Fruit fly (Drosophila melanogaster) whole organism, embryonic: ENCODE measurements around the gene Cpr64Ab.

Source experiments
- C15 ChIP-seq: fragments of 200-800 bp; sonication (Bioruptor generic); IDR thresholded peaks from 3 replicates; pipeline ENCODE4 v1.3.6; 2022; ENCODE audit warnings: missing biosample characterization, missing genetic modification characterization
- CG12769 ChIP-seq: fragments of 200-800 bp; sonication (Bioruptor generic); optimal IDR thresholded peaks from 2 replicates; lab custom pipeline; 2019; ENCODE audit warnings: missing biosample characterization, mild to moderate bottlenecking, missing genetic modification characterization, moderate library complexity
- CG14441 ChIP-seq: fragments of 200-800 bp; sonication (Bioruptor generic); IDR thresholded peaks from 2 replicates; pipeline ENCODE4 v1.3.6; 2022; ENCODE audit warnings: missing biosample characterization, missing genetic modification characterization
- CG16863 ChIP-seq: fragments of 200-800 bp; sonication (Bioruptor generic); optimal IDR thresholded peaks from 3 replicates; lab custom pipeline; 2016; ENCODE audit warnings: missing biosample characterization, missing genetic modification characterization
- CG1832 ChIP-seq: fragments of 200-800 bp; sonication (Bioruptor generic); optimal IDR thresholded peaks from 2 replicates; lab custom pipeline; 2017; ENCODE audit warnings: missing biosample characterization, mild to moderate bottlenecking, missing genetic modification characterization, inconsistent platforms
- CG2199 ChIP-seq: fragments of 200-800 bp; sonication (Bioruptor generic); IDR thresholded peaks from 3 replicates; pipeline ENCODE4 v1.3.6; 2022; ENCODE audit warnings: missing biosample characterization, missing genetic modification characterization
- CG34376 ChIP-seq: fragments of 200-800 bp; sonication (Bioruptor generic); optimal IDR thresholded peaks from 2 replicates; lab custom pipeline; 2018; ENCODE audit warnings: missing biosample characterization, mild to moderate bottlenecking, missing genetic modification characterization
- CG5180 ChIP-seq: fragments of 200-800 bp; sonication (Bioruptor generic); optimal IDR thresholded peaks from 3 replicates; lab custom pipeline; 2017; ENCODE audit warnings: missing biosample characterization, missing genetic modification characterization, mild to moderate bottlenecking, moderate library complexity, missing genetic modification reagents
- CG6175 ChIP-seq: fragments of 200-800 bp; sonication (Bioruptor generic); IDR thresholded peaks from 3 replicates; pipeline ENCODE4 v1.3.6; 2022; ENCODE audit warnings: missing biosample characterization, missing genetic modification characterization
- CG6813 ChIP-seq: fragments of 200-800 bp; sonication (Bioruptor generic); optimal IDR thresholded peaks from 2 replicates; lab custom pipeline; 2017; ENCODE audit warnings: missing biosample characterization, missing genetic modification characterization, mild to moderate bottlenecking, moderate library complexity, missing genetic modification reagents
- CG7372 ChIP-seq: fragments of 200-800 bp; sonication (Bioruptor generic); IDR thresholded peaks from 2 replicates; pipeline ENCODE4 v1.3.6; 2022; ENCODE audit warnings: missing biosample characterization, missing genetic modification characterization
- CG9437 ChIP-seq: fragments of 200-800 bp; sonication (Bioruptor generic); optimal IDR thresholded peaks from 2 replicates; lab custom pipeline; 2018; ENCODE audit warnings: missing biosample characterization, mild to moderate bottlenecking, missing genetic modification characterization
- Deaf1 ChIP-seq: fragments of 200-800 bp; optimal IDR thresholded peaks from 3 replicates; lab custom pipeline; 2019; ENCODE audit warnings: missing biosample characterization, mild to moderate bottlenecking, missing genetic modification characterization, moderate library complexity
- HLH3B ChIP-seq: fragments of 200-800 bp; sonication (Bioruptor generic); IDR thresholded peaks from 2 replicates; pipeline ENCODE4 v1.3.6; 2022; ENCODE audit warnings: missing biosample characterization, missing genetic modification characterization
- HLHmδ ChIP-seq: fragments of 200-800 bp; sonication (Bioruptor generic); optimal IDR thresholded peaks from 2 replicates; lab custom pipeline; 2018; ENCODE audit warnings: missing biosample characterization, mild to moderate bottlenecking, missing genetic modification characterization, moderate library complexity
- Myb ChIP-seq: fragments of 200-800 bp; sonication (Bioruptor generic); optimal IDR thresholded peaks from 2 replicates; lab custom pipeline; 2016; ENCODE audit warnings: missing biosample characterization, missing genetic modification characterization
- NC2α ChIP-seq: fragments of 200-800 bp; sonication (Bioruptor generic); optimal IDR thresholded peaks from 2 replicates; lab custom pipeline; 2016; ENCODE audit warnings: missing biosample characterization, missing genetic modification characterization
- Nf-YC ChIP-seq: fragments of 200-800 bp; optimal IDR thresholded peaks from 3 replicates; lab custom pipeline; 2019; ENCODE audit warnings: missing biosample characterization, mild to moderate bottlenecking, missing genetic modification characterization, moderate library complexity
- Optix ChIP-seq: fragments of 200-800 bp; sonication (Bioruptor generic); IDR thresholded peaks from 3 replicates; pipeline ENCODE4 v1.3.6; 2022; ENCODE audit warnings: missing biosample characterization, missing genetic modification characterization
- Xrp1 ChIP-seq: fragments of 200-800 bp; sonication (Bioruptor generic); IDR thresholded peaks from 2 replicates; pipeline ENCODE4 v1.3.6; 2022; ENCODE audit warnings: missing biosample characterization, missing genetic modification characterization
- abd-A ChIP-seq: fragments of 200-800 bp; sonication (Bioruptor generic); optimal IDR thresholded peaks from 3 replicates; lab custom pipeline; 2019; ENCODE audit warnings: missing biosample characterization, mild to moderate bottlenecking, missing genetic modification characterization, moderate library complexity
- ara ChIP-seq: fragments of 200-800 bp; sonication (Bioruptor generic); IDR thresholded peaks from 2 replicates; pipeline ENCODE4 v1.3.6; 2022; ENCODE audit warnings: missing biosample characterization, missing genetic modification characterization
- bcd ChIP-seq: fragments of 200-800 bp; sonication (Bioruptor generic); optimal IDR thresholded peaks from 2 replicates; lab custom pipeline; 2017; ENCODE audit warnings: missing biosample characterization, mild to moderate bottlenecking, missing genetic modification characterization
- cas ChIP-seq: fragments of 200-800 bp; sonication (Bioruptor generic); IDR thresholded peaks from 2 replicates; pipeline ENCODE4 v1.3.6; 2022; ENCODE audit warnings: missing biosample characterization, missing genetic modification characterization
- cg ChIP-seq: fragments of 200-800 bp; sonication (Bioruptor generic); optimal IDR thresholded peaks from 3 replicates; lab custom pipeline; 2019; ENCODE audit warnings: missing biosample characterization, mild to moderate bottlenecking, missing genetic modification characterization, moderate library complexity
- chinmo ChIP-seq: fragments of 200-800 bp; sonication (Bioruptor generic); IDR thresholded peaks from 4 replicates; pipeline ENCODE4 v1.3.6; 2022; ENCODE audit warnings: missing biosample characterization, missing genetic modification characterization; ENCODE audit not compliant: partially characterized antibody
- ci ChIP-seq: fragments of 200-800 bp; sonication (Bioruptor generic); IDR thresholded peaks from 3 replicates; pipeline ENCODE4 v1.3.6; 2022; ENCODE audit warnings: missing biosample characterization, missing genetic modification characterization
- croc ChIP-seq: fragments of 200-800 bp; sonication (Bioruptor generic); conservative IDR thresholded peaks from 3 replicates; pipeline ENCODE4 v1.3.6; 2022; ENCODE audit warnings: missing biosample characterization, missing genetic modification characterization
- crol ChIP-seq: fragments of 200-800 bp; sonication (Bioruptor generic); IDR thresholded peaks from 2 replicates; pipeline ENCODE4 v1.3.6; 2022; ENCODE audit warnings: missing biosample characterization, missing genetic modification characterization
- cwo ChIP-seq: fragments of 200-800 bp; sonication (Bioruptor generic); optimal IDR thresholded peaks from 3 replicates; lab custom pipeline; 2017; ENCODE audit warnings: missing biosample characterization, missing genetic modification characterization, mild to moderate bottlenecking, moderate library complexity, missing genetic modification reagents
- disco-r ChIP-seq: fragments of 200-800 bp; sonication (Bioruptor generic); optimal IDR thresholded peaks from 2 replicates; lab custom pipeline; 2016; ENCODE audit warnings: missing biosample characterization, missing genetic modification characterization
- grn ChIP-seq: fragments of 200-800 bp; sonication (Bioruptor generic); optimal IDR thresholded peaks from 3 replicates; lab custom pipeline; 2017; ENCODE audit warnings: missing biosample characterization, missing genetic modification characterization
- jing ChIP-seq: fragments of 200-800 bp; sonication (Bioruptor generic); optimal IDR thresholded peaks from 2 replicates; lab custom pipeline; 2018; ENCODE audit warnings: missing biosample characterization, mild to moderate bottlenecking, missing genetic modification characterization
- kah ChIP-seq: fragments of 200-800 bp; sonication (Bioruptor generic); optimal IDR thresholded peaks from 2 replicates; lab custom pipeline; 2018; ENCODE audit warnings: missing biosample characterization, mild to moderate bottlenecking, missing genetic modification characterization
- oc ChIP-seq: fragments of 200-800 bp; sonication (Bioruptor generic); optimal IDR thresholded peaks from 2 replicates; lab custom pipeline; 2018; ENCODE audit warnings: missing biosample characterization, mild to moderate bottlenecking, missing genetic modification characterization, moderate library complexity
- psq ChIP-seq: fragments of 200-800 bp; sonication (Bioruptor generic); optimal IDR thresholded peaks from 2 replicates; lab custom pipeline; 2017; ENCODE audit warnings: missing biosample characterization, missing genetic modification characterization
- sens ChIP-seq: fragments of 200-800 bp; sonication (Bioruptor generic); peaks from one replicate; lab custom pipeline; 2016; ENCODE audit warnings: missing biosample characterization, missing genetic modification characterization
- slou ChIP-seq: fragments of 200-800 bp; sonication (Bioruptor generic); optimal IDR thresholded peaks from 3 replicates; lab custom pipeline; 2016; ENCODE audit warnings: missing biosample characterization, missing genetic modification characterization
- sug ChIP-seq: fragments of 200-800 bp; optimal IDR thresholded peaks from 2 replicates; lab custom pipeline; 2019; ENCODE audit warnings: missing biosample characterization, mild to moderate bottlenecking, missing genetic modification characterization, moderate library complexity
- tll ChIP-seq, 2 experiments: fragments of 200-800 bp in 1 of 2; fragments of >200 bp in 1 of 2; sonication (Bioruptor generic) in 1 of 2; optimal IDR thresholded peaks; 2 replicates each; lab custom pipeline; 2017 to 2019; ENCODE audit warnings: missing biosample characterization in 2 of 2, missing genetic modification characterization in 2 of 2, mild to moderate bottlenecking in 1 of 2, moderate library complexity in 1 of 2
- tna ChIP-seq: fragments of 200-800 bp; sonication (Bioruptor generic); IDR thresholded peaks from 2 replicates; pipeline ENCODE4 v1.3.6; 2022; ENCODE audit warnings: missing biosample characterization, missing genetic modification characterization; ENCODE audit not compliant: partially characterized antibody
- twi ChIP-seq: fragments of 200-800 bp; optimal IDR thresholded peaks from 2 replicates; lab custom pipeline; 2019; ENCODE audit warnings: missing biosample characterization, mild to moderate bottlenecking, missing genetic modification characterization, moderate library complexity
- vnd ChIP-seq: fragments of 200-800 bp; sonication (Bioruptor generic); IDR thresholded peaks from 3 replicates; pipeline ENCODE4 v1.3.6; 2022; ENCODE audit warnings: missing biosample characterization, missing genetic modification characterization; ENCODE audit not compliant: partially characterized antibody

Gene Cpr64Ab

dm6 chr3L:4232227-4232626 lies 20.9 kb upstream of the Cpr64Ab start (continued):
- peak; percentile 32 for TF ChIP-seq CG5180 (GFP tag; lab: Kevin White, UChicago)
- peak; percentile 3 for TF ChIP-seq Nf-YC
- peak; percentile 98 for TF ChIP-seq oc
- peak; percentile 28 for TF ChIP-seq CG6813 (GFP tag; lab: Kevin White, UChicago)
- TF ChIP-seq tll (GFP tag; optimal IDR thresholded peaks at IDR 0.05; lab: Kevin White, UChicago), result peak in 1 of 2 experiments; percentile 88
- TF ChIP-seq CG1832 (GFP tag; lab: Kevin White, UChicago), result peak; percentile 33
- peak; percentile 53 for TF ChIP-seq HLHmδ (GFP tag; lab: Kevin White, UChicago)
- no peak for TF ChIP-seq kah
- TF ChIP-seq CG12769 (tag; lab: Kevin White, UChicago), result peak; percentile 8
- no peak for TF ChIP-seq cwo (GFP tag; lab: Kevin White, UChicago)
- TF ChIP-seq cg, result peak; percentile 72
- TF ChIP-seq Deaf1, result peak; percentile 43
- TF ChIP-seq Xrp1 (GFP tag; lab: Robert Waterston, UW), result peak; percentile 42; the same call in 1 of the 2 replicates
- TF ChIP-seq chinmo (GFP tag; lab: Robert Waterston, UW), result peak; percentile 72; the same call in 1 of the 4 replicates
- peak; percentile 97 for TF ChIP-seq crol (GFP tag; lab: Robert Waterston, UW)
- TF ChIP-seq, all 482 proteins: peak for 37

DNA sequence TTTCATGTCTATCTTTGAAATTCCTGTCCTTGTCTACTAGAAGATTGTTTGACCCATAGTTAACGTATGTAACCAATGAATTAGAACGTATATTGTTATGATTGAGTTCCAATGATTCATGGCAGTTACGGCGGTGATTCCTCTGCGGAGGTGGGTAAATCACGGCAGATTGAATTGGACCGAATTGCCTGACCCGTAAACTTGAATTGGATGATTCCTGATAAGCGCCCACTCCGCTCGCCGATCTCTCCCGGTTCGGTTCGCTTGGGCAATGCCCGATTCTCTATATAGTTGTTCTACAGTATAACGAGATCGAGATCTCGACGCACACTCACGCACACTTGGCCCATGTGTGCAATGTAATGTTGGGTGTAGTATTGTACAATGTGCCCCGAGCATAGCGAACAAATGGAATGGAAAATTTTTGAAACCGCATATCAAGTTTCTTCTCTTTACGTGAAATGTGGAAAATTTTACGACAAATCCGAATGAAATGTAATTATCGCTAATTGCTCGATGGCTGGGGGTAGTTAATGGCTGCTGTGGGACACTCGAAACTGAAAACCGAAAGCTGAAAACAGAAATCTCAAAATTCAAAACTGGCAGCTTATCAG lies 20.2 kb upstream of the Cpr64Ab start:
- TF ChIP-seq CG2199 (peak; percentile 51; the same call in 1 of the 3 replicates), C15 (GFP tag; lab: Robert Waterston, UW) (no peak), croc (GFP tag; lab: Robert Waterston, UW) (no peak), chinmo (GFP tag; lab: Robert Waterston, UW) (0 out of 4 replicates have a peak, but pooled peaks have one; percentile 15), CG7372 (GFP tag; lab: Robert Waterston, UW) (no peak), tna (GFP tag; lab: Robert Waterston, UW) (no peak), CG16863 (GFP tag; lab: Kevin White, UChicago) (no peak), Optix (GFP tag; lab: Robert Waterston, UW) (no peak), grn (GFP tag; lab: Kevin White, UChicago) (peak; percentile 15), sug (tag; lab: Kevin White, UChicago) (peak; percentile 86), CG6175 (GFP tag; lab: Robert Waterston, UW) (no peak), ara (GFP tag; lab: Robert Waterston, UW) (0 out of 2 replicates have a peak, but pooled peaks have one; percentile 5), bcd (no peak), cas (no peak), psq (no peak), abd-A (tag; lab: Kevin White, UChicago) (peak; percentile 8), CG34376 (GFP tag; lab: Kevin White, UChicago) (peak; percentile 86), vnd (GFP tag; lab: Robert Waterston, UW) (no peak), Myb (GFP tag; lab: Kevin White, UChicago) (no peak), HLH3B (GFP tag; lab: Robert Waterston, UW) (0 out of 2 replicates have a peak, but pooled peaks have one; percentile 8), crol (GFP tag; lab: Robert Waterston, UW) (peak; percentile 21; the same call in 1 of the 2 replicates), disco-r (GFP tag; lab: Kevin White, UChicago) (no peak), NC2α (GFP tag; lab: Kevin White, UChicago) (no peak), twi (peak; percentile 71), ci (GFP tag; lab: Robert Waterston, UW) (0 out of 3 replicates have a peak, but pooled peaks have one; percentile 21), CG9437 (no peak), jing (GFP tag; lab: Kevin White, UChicago) (no peak), CG14441 (GFP tag; lab: Robert Waterston, UW) (0 out of 2 replicates have a peak, but pooled peaks have one; percentile 5), cg (peak; percentile 36), sens (GFP tag; lab: Kevin White, UChicago) (peak; percentile 17), slou (no peak)
